Worm (Caenorhabditis elegans) whole organism, L4 larva: ENCODE measurements around the gene gon-4.

ENCODE experiments used
- ces-1 ChIP-seq: fragments of 150-350 bp; sonication (generic microtip); optimal IDR thresholded peaks from 4 replicates; lab custom pipeline; 2014; ENCODE audit warnings: missing biosample characterization, missing genetic modification reagents, missing genetic modification characterization
- fos-1 ChIP-seq: fragments of 150-350 bp; optimal IDR thresholded peaks from 2 replicates; lab custom pipeline; 2014; ENCODE audit warnings: missing biosample characterization, missing genetic modification characterization
- nhr-111 ChIP-seq: fragments of 200-800 bp; sonication (Bioruptor generic); optimal IDR thresholded peaks from 2 replicates; lab custom pipeline; 2018; ENCODE audit warnings: mild to moderate bottlenecking, missing genetic modification characterization, missing compliant biosample characterization
- nhr-6 ChIP-seq: fragments of 150-350 bp; optimal IDR thresholded peaks from 2 replicates; lab custom pipeline; 2014; ENCODE audit warnings: missing biosample characterization, missing genetic modification characterization
- unc-130 ChIP-seq: sonication (generic microtip); optimal IDR thresholded peaks from 2 replicates; lab custom pipeline; 2016; ENCODE audit warnings: missing genetic modification reagents, missing genetic modification characterization, missing compliant biosample characterization
- ztf-11 ChIP-seq: fragments of 150-350 bp; optimal IDR thresholded peaks from 2 replicates; lab custom pipeline; 2014; ENCODE audit warnings: missing biosample characterization, missing genetic modification characterization

DNA sequence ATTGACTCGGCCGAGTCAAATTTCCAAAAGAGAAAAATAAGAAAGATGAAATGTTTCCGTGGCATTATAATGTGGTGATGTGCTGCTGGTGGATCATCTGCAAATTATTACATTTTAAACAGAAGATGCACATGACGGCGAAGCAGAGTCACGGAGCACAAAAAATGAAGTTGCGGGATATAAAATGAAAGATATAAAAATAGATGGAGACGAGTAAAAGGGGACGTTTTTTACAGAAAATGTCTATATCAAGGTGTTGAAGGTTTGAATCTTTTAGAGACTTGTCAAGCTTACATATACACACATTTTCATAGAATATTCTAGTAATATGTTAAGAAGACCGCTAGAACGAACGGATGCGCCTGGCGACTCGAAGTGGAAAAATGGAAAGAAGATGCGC lies 3.3 kb upstream of the gon-4 start, which contains the start of gene ptrg-1:
- TF ChIP-seq ces-1 (GFP tag; lab: Kevin White, UChicago) (no peak), nhr-111 (GFP tag; lab: Kevin White, UChicago) (no peak), nhr-6 (no peak), ztf-11 (tag; lab: Kevin White, UChicago) (no peak), unc-130 (GFP tag; lab: Kevin White, UChicago) (no peak), fos-1 (tag; lab: Kevin White, UChicago) (no peak)
